Fruit fly (Drosophila melanogaster) whole organism, embryonic: ENCODE results near the gene CG32170.

Experiments
- Adf1 ChIP-seq: fragments of 200-800 bp; sonication (Bioruptor generic); IDR thresholded peaks from 2 replicates; pipeline ENCODE4 v1.3.6; 2022; ENCODE audit warnings: missing biosample characterization, missing genetic modification characterization
- Aef1 ChIP-seq: fragments of 200-800 bp; sonication (Bioruptor generic); IDR thresholded peaks from 3 replicates; pipeline ENCODE4 v1.3.6; 2022; ENCODE audit warnings: missing biosample characterization, missing genetic modification characterization
- Atf-2 ChIP-seq: fragments of 200-800 bp; sonication (Bioruptor generic); optimal IDR thresholded peaks from 2 replicates; lab custom pipeline; 2016; ENCODE audit warnings: missing biosample characterization, missing genetic modification characterization
- CG10565 ChIP-seq: fragments of 200-800 bp; sonication (Bioruptor generic); optimal IDR thresholded peaks from 3 replicates; lab custom pipeline; 2016; ENCODE audit warnings: missing biosample characterization, mild to moderate bottlenecking, missing genetic modification characterization
- CG11695 ChIP-seq: fragments of 200-800 bp; sonication (Bioruptor generic); IDR thresholded peaks from 3 replicates; pipeline ENCODE4 v1.3.6; 2022; ENCODE audit warnings: missing biosample characterization, missing genetic modification characterization
- CG15011 ChIP-seq: fragments of 200-800 bp; sonication (Bioruptor generic); optimal IDR thresholded peaks from 3 replicates; lab custom pipeline; 2018; ENCODE audit warnings: missing biosample characterization, mild to moderate bottlenecking, missing genetic modification characterization
- CG15269 ChIP-seq: fragments of 200-800 bp; sonication (Bioruptor generic); optimal IDR thresholded peaks from 2 replicates; lab custom pipeline; 2018; ENCODE audit warnings: missing biosample characterization, mild to moderate bottlenecking, missing genetic modification characterization, moderate library complexity
- CG1529 ChIP-seq: fragments of 200-800 bp; sonication (Bioruptor generic); optimal IDR thresholded peaks from 3 replicates; lab custom pipeline; 2018; ENCODE audit warnings: missing biosample characterization, missing genetic modification characterization
- CG15696 ChIP-seq: fragments of 200-800 bp; sonication (Bioruptor generic); optimal IDR thresholded peaks from 2 replicates; lab custom pipeline; 2019; ENCODE audit warnings: missing biosample characterization, mild to moderate bottlenecking, missing genetic modification characterization, moderate library complexity
- CG1602 ChIP-seq: fragments of 200-800 bp; sonication (Bioruptor generic); optimal IDR thresholded peaks from 3 replicates; lab custom pipeline; 2016; ENCODE audit warnings: missing biosample characterization, missing genetic modification characterization
- CG17359 ChIP-seq: fragments of 200-800 bp; sonication (Bioruptor generic); optimal IDR thresholded peaks from 3 replicates; lab custom pipeline; 2018; ENCODE audit warnings: missing biosample characterization, mild to moderate bottlenecking, missing genetic modification characterization, moderate library complexity
- CG31224 ChIP-seq: fragments of 200-800 bp; sonication (Bioruptor generic); IDR thresholded peaks from 2 replicates; pipeline ENCODE4 v1.3.6; 2022; ENCODE audit warnings: missing biosample characterization, missing genetic modification characterization
- CG43689 ChIP-seq: fragments of 200-800 bp; sonication (Bioruptor generic); IDR thresholded peaks from 2 replicates; pipeline ENCODE4 v1.3.6; 2022; ENCODE audit warnings: missing biosample characterization, missing genetic modification characterization
- CG4820 ChIP-seq: fragments of 200-800 bp; sonication (Bioruptor generic); optimal IDR thresholded peaks from 3 replicates; lab custom pipeline; 2016; ENCODE audit warnings: missing biosample characterization, missing genetic modification characterization
- CG6654 ChIP-seq: fragments of 200-800 bp; sonication (Bioruptor generic); optimal IDR thresholded peaks from 2 replicates; lab custom pipeline; 2017; ENCODE audit warnings: missing biosample characterization, mild to moderate bottlenecking, missing genetic modification characterization
- CG6683 ChIP-seq: fragments of 200-800 bp; sonication (Bioruptor generic); optimal IDR thresholded peaks from 2 replicates; lab custom pipeline; 2017; ENCODE audit warnings: missing biosample characterization, mild to moderate bottlenecking, missing genetic modification characterization, missing genetic modification reagents
- CG6689 ChIP-seq: fragments of 200-800 bp; sonication (Bioruptor generic); IDR thresholded peaks from 2 replicates; pipeline ENCODE4 v1.3.6; 2022; ENCODE audit warnings: missing biosample characterization, missing genetic modification characterization
- CG6813 ChIP-seq: fragments of 200-800 bp; sonication (Bioruptor generic); optimal IDR thresholded peaks from 2 replicates; lab custom pipeline; 2017; ENCODE audit warnings: missing biosample characterization, missing genetic modification characterization, mild to moderate bottlenecking, moderate library complexity, missing genetic modification reagents
- CG9817 ChIP-seq: fragments of 200-800 bp; sonication (Bioruptor generic); optimal IDR thresholded peaks from 2 replicates; lab custom pipeline; 2018; ENCODE audit warnings: missing biosample characterization, mild to moderate bottlenecking, missing genetic modification characterization, moderate library complexity
- Camta ChIP-seq: fragments of 200-800 bp; sonication (Bioruptor generic); optimal IDR thresholded peaks from 2 replicates; lab custom pipeline; 2016; ENCODE audit warnings: missing biosample characterization, missing genetic modification characterization
- Dref ChIP-seq: fragments of 200-800 bp; sonication (Bioruptor generic); IDR thresholded peaks from 2 replicates; pipeline ENCODE4 v1.3.6; 2022; ENCODE audit warnings: missing biosample characterization, missing genetic modification characterization
- Drgx ChIP-seq: fragments of 200-800 bp; sonication (Bioruptor generic); IDR thresholded peaks from 2 replicates; pipeline ENCODE4 v1.3.6; 2022; ENCODE audit warnings: missing biosample characterization, missing genetic modification characterization
- E2f2 ChIP-seq: fragments of 200-800 bp; sonication (Bioruptor generic); IDR thresholded peaks from 2 replicates; pipeline ENCODE4 v1.3.6; 2022; ENCODE audit warnings: missing biosample characterization, missing genetic modification characterization
- H15 ChIP-seq: fragments of 200-800 bp; sonication (Bioruptor generic); IDR thresholded peaks from 3 replicates; pipeline ENCODE4 v1.3.6; 2022; ENCODE audit warnings: missing biosample characterization, missing genetic modification characterization
- HLH4C ChIP-seq: fragments of 200-800 bp; sonication (Bioruptor generic); IDR thresholded peaks from 3 replicates; pipeline ENCODE4 v1.3.6; 2022; ENCODE audit warnings: missing biosample characterization, missing genetic modification characterization; ENCODE audit not compliant: partially characterized antibody
- HmgD ChIP-seq: fragments of 200-800 bp; sonication (Bioruptor generic); optimal IDR thresholded peaks from 3 replicates; lab custom pipeline; 2016; ENCODE audit warnings: missing biosample characterization, missing genetic modification characterization
- HmgZ ChIP-seq: fragments of 200-800 bp; sonication (Bioruptor generic); optimal IDR thresholded peaks from 2 replicates; lab custom pipeline; 2018; ENCODE audit warnings: missing biosample characterization, mild to moderate bottlenecking, missing genetic modification characterization
- Hmr ChIP-seq: fragments of 200-800 bp; sonication (Bioruptor generic); optimal IDR thresholded peaks from 3 replicates; lab custom pipeline; 2017; ENCODE audit warnings: mild to moderate bottlenecking, missing biosample characterization, missing genetic modification reagents, missing genetic modification characterization
- Mrtf ChIP-seq: fragments of 200-800 bp; sonication (Bioruptor generic); IDR thresholded peaks from 3 replicates; pipeline ENCODE4 v1.3.6; 2022; ENCODE audit warnings: missing biosample characterization, missing genetic modification characterization
- NK7.1 ChIP-seq: fragments of 200-800 bp; sonication (Bioruptor generic); optimal IDR thresholded peaks from 3 replicates; lab custom pipeline; 2016; ENCODE audit warnings: missing biosample characterization, missing genetic modification characterization
- Optix ChIP-seq: fragments of 200-800 bp; sonication (Bioruptor generic); IDR thresholded peaks from 3 replicates; pipeline ENCODE4 v1.3.6; 2022; ENCODE audit warnings: missing biosample characterization, missing genetic modification characterization
- Ptx1 ChIP-seq: fragments of 200-800 bp; sonication (Bioruptor generic); IDR thresholded peaks from 2 replicates; pipeline ENCODE4 v1.3.6; 2022; ENCODE audit warnings: missing biosample characterization, missing genetic modification characterization
- Ssrp ChIP-seq: fragments of 200-800 bp; sonication (Bioruptor generic); optimal IDR thresholded peaks from 2 replicates; lab custom pipeline; 2018; ENCODE audit warnings: missing biosample characterization, mild to moderate bottlenecking, missing genetic modification characterization, moderate library complexity
- TFAM ChIP-seq: fragments of 200-800 bp; sonication (Bioruptor generic); optimal IDR thresholded peaks from 2 replicates; lab custom pipeline; 2017; ENCODE audit warnings: missing biosample characterization, missing genetic modification characterization, inconsistent platforms
- Xrp1 ChIP-seq: fragments of 200-800 bp; sonication (Bioruptor generic); IDR thresholded peaks from 2 replicates; pipeline ENCODE4 v1.3.6; 2022; ENCODE audit warnings: missing biosample characterization, missing genetic modification characterization
- ac ChIP-seq: fragments of 200-800 bp; sonication (Bioruptor generic); optimal IDR thresholded peaks from 3 replicates; lab custom pipeline; 2017; ENCODE audit warnings: missing biosample characterization, mild to moderate bottlenecking, missing genetic modification characterization
- al ChIP-seq: fragments of 200-800 bp; sonication (Bioruptor generic); IDR thresholded peaks from 2 replicates; pipeline ENCODE4 v1.3.6; 2022; ENCODE audit warnings: missing biosample characterization, missing genetic modification characterization
- ash1 ChIP-seq: fragments of 200-800 bp; sonication (Bioruptor generic); optimal IDR thresholded peaks from 2 replicates; lab custom pipeline; 2018; ENCODE audit warnings: missing biosample characterization, mild to moderate bottlenecking, missing genetic modification characterization
- az2 ChIP-seq: fragments of 200-800 bp; sonication (Bioruptor generic); optimal IDR thresholded peaks from 3 replicates; lab custom pipeline; 2016; ENCODE audit warnings: missing biosample characterization, missing genetic modification characterization
- dysf ChIP-seq: fragments of 200-800 bp; sonication (Bioruptor generic); IDR thresholded peaks from 3 replicates; pipeline ENCODE4 v1.3.6; 2022; ENCODE audit warnings: missing biosample characterization, missing genetic modification characterization
- grau ChIP-seq: fragments of 200-800 bp; optimal IDR thresholded peaks from 3 replicates; lab custom pipeline; 2019; ENCODE audit warnings: missing biosample characterization, mild to moderate bottlenecking, missing genetic modification characterization, moderate library complexity
- lola ChIP-seq, 3 experiments: fragments of >200 bp in 2 of 3; fragments of 200-800 bp in 1 of 3; sonication (Bioruptor generic) in 1 of 3; optimal IDR thresholded peaks; 2 replicates each; lab custom pipeline; 2017 to 2019; ENCODE audit warnings: missing biosample characterization in 3 of 3, missing genetic modification characterization in 3 of 3, mild to moderate bottlenecking in 1 of 3, moderate library complexity in 1 of 3
- otp ChIP-seq: fragments of 200-800 bp; sonication (Bioruptor generic); IDR thresholded peaks from 3 replicates; pipeline ENCODE4, ENCODE4 v1.3.6; 2022; ENCODE audit warnings: missing biosample characterization, missing genetic modification characterization
- pho ChIP-seq: fragments of 200-800 bp; sonication (Bioruptor generic); optimal IDR thresholded peaks from 2 replicates; lab custom pipeline; 2016; ENCODE audit warnings: missing biosample characterization, missing genetic modification characterization
- run ChIP-seq: fragments of 200-800 bp; sonication (Bioruptor generic); optimal IDR thresholded peaks from 3 replicates; lab custom pipeline; 2018; ENCODE audit warnings: missing biosample characterization, mild to moderate bottlenecking, missing genetic modification characterization
- sc ChIP-seq, 3 experiments: fragments of >200 bp in 2 of 3; fragments of 200-800 bp in 1 of 3; sonication (Bioruptor generic) in 1 of 3; optimal IDR thresholded peaks; 2 replicates in 2 of 3; 3 replicates in 1 of 3; lab custom pipeline; 2017; ENCODE audit warnings: mild to moderate bottlenecking in 1 of 3, missing biosample characterization in 1 of 3, missing genetic modification characterization in 1 of 3, missing genetic modification reagents in 1 of 3
- sisA ChIP-seq: fragments of 200-800 bp; sonication (Bioruptor generic); IDR thresholded peaks from 2 replicates; pipeline ENCODE4 v1.3.6; 2022; ENCODE audit warnings: missing biosample characterization, missing genetic modification characterization
- slou ChIP-seq: fragments of 200-800 bp; sonication (Bioruptor generic); optimal IDR thresholded peaks from 3 replicates; lab custom pipeline; 2016; ENCODE audit warnings: missing biosample characterization, missing genetic modification characterization
- sug ChIP-seq: fragments of 200-800 bp; optimal IDR thresholded peaks from 2 replicates; lab custom pipeline; 2019; ENCODE audit warnings: missing biosample characterization, mild to moderate bottlenecking, missing genetic modification characterization, moderate library complexity
- wor ChIP-seq: fragments of 200-800 bp; sonication (Bioruptor generic); IDR thresholded peaks from 2 replicates; pipeline ENCODE4 v1.3.6; 2022; ENCODE audit warnings: missing biosample characterization, missing genetic modification characterization
- zfh1 ChIP-seq: fragments of 200-800 bp; sonication (Bioruptor generic); IDR thresholded peaks from 3 replicates; pipeline ENCODE4 v1.3.6; 2022; ENCODE audit warnings: missing biosample characterization, missing genetic modification characterization

CG32170 gene

DNA sequence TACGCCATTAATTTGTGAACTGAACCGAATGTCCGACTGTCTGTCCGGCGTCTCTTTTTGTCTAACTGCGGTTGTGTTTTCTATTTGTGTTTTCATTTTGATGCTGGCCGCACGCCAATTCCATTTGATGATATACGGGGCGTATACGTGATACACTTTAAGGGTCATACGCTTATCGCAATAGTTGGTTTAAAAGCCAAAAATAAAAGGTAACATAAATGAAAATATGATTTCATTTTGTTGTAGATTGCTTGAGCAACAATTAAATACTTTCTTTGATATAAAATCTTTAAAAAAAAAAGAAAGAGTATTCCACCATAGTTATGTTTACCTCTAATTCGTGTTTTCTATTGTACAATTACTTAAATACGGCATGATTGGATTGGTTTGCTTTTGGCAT, 7.9 kb downstream of the CG32170 start (continued):
- TF ChIP-seq CG6654 (no peak), TFAM (no peak), H15 (GFP tag; lab: Robert Waterston, UW) (0 out of 3 replicates have a peak, but pooled peaks have one; percentile 9), CG4820 (no peak), CG43689 (GFP tag; lab: Robert Waterston, UW) (no peak), Camta (GFP tag; lab: Kevin White, UChicago) (no peak), Drgx (GFP tag; lab: Robert Waterston, UW) (peak; percentile 28; the same call in 1 of the 2 replicates), ash1 (no peak), CG1529 (GFP tag; lab: Kevin White, UChicago) (no peak), Mrtf (GFP tag; lab: Robert Waterston, UW) (no peak), CG6813 (GFP tag; lab: Kevin White, UChicago) (no peak), slou (no peak), Optix (GFP tag; lab: Robert Waterston, UW) (no peak), Xrp1 (GFP tag; lab: Robert Waterston, UW) (no peak), CG6689 (GFP tag; lab: Robert Waterston, UW) (no peak), CG6683 (GFP tag; lab: Kevin White, UChicago) (no peak), grau (peak; percentile 46), otp (no peak), HmgD (GFP tag; lab: Kevin White, UChicago) (no peak), al (GFP tag; lab: Robert Waterston, UW) (peak; percentile 65; the same call in 1 of the 2 replicates), Hmr (peak; percentile 39), ac (GFP tag; lab: Kevin White, UChicago) (no peak), CG11695 (GFP tag; lab: Robert Waterston, UW) (peak; percentile 60; the same call in 2 of the 3 replicates), sc (optimal IDR thresholded peaks at IDR 0.05; lab: Kevin White, UChicago) (no peak), sc (GFP tag; optimal IDR thresholded peaks at IDR 0.05; lab: Kevin White, UChicago) (no peak), sisA (GFP tag; lab: Robert Waterston, UW) (no peak), lola (GFP tag; optimal IDR thresholded peaks at IDR 0.05; lab: Kevin White, UChicago) (no peak), CG10565 (no peak), Atf-2 (GFP tag; lab: Kevin White, UChicago) (no peak), CG15011 (GFP tag; lab: Kevin White, UChicago) (no peak), CG1602 (GFP tag; lab: Kevin White, UChicago) (no peak), dysf (peak; percentile 52; the same call in 2 of the 3 replicates), HLH4C (GFP tag; lab: Robert Waterston, UW) (no peak), Dref (GFP tag; lab: Robert Waterston, UW) (no peak), Aef1 (GFP tag; lab: Robert Waterston, UW) (peak; percentile 52; the same call in 2 of the 3 replicates), CG31224 (GFP tag; lab: Robert Waterston, UW) (no peak), HmgZ (tag; lab: Kevin White, UChicago) (no peak), az2 (GFP tag; lab: Kevin White, UChicago) (no peak), zfh1 (GFP tag; lab: Robert Waterston, UW) (no peak), Adf1 (GFP tag; lab: Robert Waterston, UW) (peak; percentile 34; the same call in 1 of the 2 replicates), Ssrp (tag; lab: Kevin White, UChicago) (no peak), Ptx1 (GFP tag; lab: Robert Waterston, UW) (peak; percentile 68), CG17359 (tag; lab: Kevin White, UChicago) (peak; percentile 41), sug (tag; lab: Kevin White, UChicago) (no peak), NK7.1 (no peak), CG15269 (peak; percentile 49), wor (GFP tag; lab: Robert Waterston, UW) (no peak), run (tag; lab: Kevin White, UChicago) (no peak), E2f2 (GFP tag; lab: Robert Waterston, UW) (0 out of 2 replicates have a peak, but pooled peaks have one; percentile 26), pho (peak; percentile 6), CG15696 (tag; lab: Kevin White, UChicago) (no peak), CG9817 (tag; lab: Kevin White, UChicago) (peak; percentile 20)
